Worm (Caenorhabditis elegans): ENCODE results near the gene grl-29.
A peak's percentile ranks its signal among the peaks of the same experiment; 100 is the strongest.

ce11 chrV:3587633-3588032, 32.6 kb upstream of the grl-29 start:
- TF ChIP-seq lin-35 (GFP tag; optimal IDR thresholded peaks at IDR 0.05) (peak; percentile 13 to 20), egl-27 (tag; optimal IDR thresholded peaks at IDR 0.05) (no peak), sox-4 (tag; optimal IDR thresholded peaks at IDR 0.05) (no peak), lsy-2 (tag; optimal IDR thresholded peaks at IDR 0.05) (peak; percentile 19 to 38), lin-39 (tag; optimal IDR thresholded peaks at IDR 0.05) (no peak), unc-62 (GFP tag; optimal IDR thresholded peaks at IDR 0.05) (no peak), ztf-4 (tag; optimal IDR thresholded peaks at IDR 0.05) (no peak), lir-3 (tag; optimal IDR thresholded peaks at IDR 0.05; ENCODE audit: poor library complexity) (no peak), nhr-47 (tag; optimal IDR thresholded peaks at IDR 0.05) (no peak), fos-1 (tag; optimal IDR thresholded peaks at IDR 0.05) (no peak), hlh-4 (tag; optimal IDR thresholded peaks at IDR 0.05) (no peak), ces-1 (GFP tag; optimal IDR thresholded peaks at IDR 0.05) (no peak)
